Worm (Caenorhabditis elegans): ENCODE results near the gene hsp-60.

hsp-60 gene

ce11 chrIII:1602682-1603081 is 16.9 kb upstream of the hsp-60 start:
- TF ChIP-seq elt-2 (tag; optimal IDR thresholded peaks at IDR 0.05) = peak; percentile 84
- no peak for TF ChIP-seq skn-1 (tag; optimal IDR thresholded peaks at IDR 0.05)
- peak; percentile 70 for TF ChIP-seq jun-1 (tag; optimal IDR thresholded peaks at IDR 0.05)
- TF ChIP-seq pqm-1 (tag; optimal IDR thresholded peaks at IDR 0.05) = peak; percentile 92
- no peak for TF ChIP-seq unc-39 (tag; optimal IDR thresholded peaks at IDR 0.05)
- TF ChIP-seq pha-4 (tag; optimal IDR thresholded peaks at IDR 0.05) = peak; percentile 87
- TF ChIP-seq snpc-4 (tag; optimal IDR thresholded peaks at IDR 0.05) = peak; percentile 3

ce11 chrIII:1603776-1604175 is 15.8 kb upstream of the hsp-60 start:
- no peak for TF ChIP-seq R02D3.7 (tag; optimal IDR thresholded peaks at IDR 0.05)
- no peak for TF ChIP-seq tbx-2 (tag; optimal IDR thresholded peaks at IDR 0.05)
- TF ChIP-seq ZK546.5 (tag; optimal IDR thresholded peaks at IDR 0.05) = no peak
- no peak for TF ChIP-seq egl-5 (tag; optimal IDR thresholded peaks at IDR 0.05)
- TF ChIP-seq lin-15B (tag; optimal IDR thresholded peaks at IDR 0.05) = no peak
- TF ChIP-seq lsy-12 (tag; optimal IDR thresholded peaks at IDR 0.05) = no peak
- no peak for TF ChIP-seq nfya-1 (tag; optimal IDR thresholded peaks at IDR 0.05; ENCODE audit: insufficient read depth)
- no peak for TF ChIP-seq fkh-10 (GFP tag; optimal IDR thresholded peaks at IDR 0.05)
- TF ChIP-seq fkh-2 (tag; optimal IDR thresholded peaks at IDR 0.05) = no peak
- no peak for TF ChIP-seq mdl-1 (tag; optimal IDR thresholded peaks at IDR 0.05)
- no peak for TF ChIP-seq ceh-82 (tag; optimal IDR thresholded peaks at IDR 0.05)

ce11 chrIII:1604514-1604976 is 15.0 kb upstream of the hsp-60 start, which contains the start of gene Y22D7AL.6:
TSS of gene Y22D7AL.6 (plus strand) at chrIII:1604926.
- TF ChIP-seq pha-4 (tag; optimal IDR thresholded peaks at IDR 0.05) (no peak), hmg-11 (tag; optimal IDR thresholded peaks at IDR 0.05) (peak; percentile 45), zag-1 (tag; optimal IDR thresholded peaks at IDR 0.05) (no peak), unc-62 (GFP tag; optimal IDR thresholded peaks at IDR 0.05) (no peak), R02D3.7 (tag; optimal IDR thresholded peaks at IDR 0.05) (no peak), lsy-12 (tag; optimal IDR thresholded peaks at IDR 0.05) (peak; percentile 58), nhr-28 (tag; optimal IDR thresholded peaks at IDR 0.05) (no peak), ztf-4 (tag; optimal IDR thresholded peaks at IDR 0.05) (no peak), nfya-1 (tag; optimal IDR thresholded peaks at IDR 0.05; ENCODE audit: insufficient read depth) (peak; percentile 32), skn-1 (tag; optimal IDR thresholded peaks at IDR 0.05) (no peak), eor-1 (tag; optimal IDR thresholded peaks at IDR 0.05) (no peak), lin-15B (tag; optimal IDR thresholded peaks at IDR 0.05) (peak; percentile 2), nhr-23 (tag; optimal IDR thresholded peaks at IDR 0.05) (peak; percentile 33), fkh-10 (GFP tag; optimal IDR thresholded peaks at IDR 0.05) (no peak), nhr-25 (tag; optimal IDR thresholded peaks at IDR 0.05) (peak; percentile 43), nhr-43 (tag; optimal IDR thresholded peaks at IDR 0.05; ENCODE audit: poor library complexity, severe bottlenecking) (peak; percentile 37), ZK546.5 (tag; optimal IDR thresholded peaks at IDR 0.05) (no peak), elt-1 (tag; optimal IDR thresholded peaks at IDR 0.05) (no peak), ceh-28 (tag; optimal IDR thresholded peaks at IDR 0.05) (no peak), elt-3 (tag; optimal IDR thresholded peaks at IDR 0.05) (no peak), fkh-2 (tag; optimal IDR thresholded peaks at IDR 0.05) (no peak), lin-39 (tag; optimal IDR thresholded peaks at IDR 0.05) (no peak), ztf-11 (tag; optimal IDR thresholded peaks at IDR 0.05) (no peak), ceh-9 (tag; optimal IDR thresholded peaks at IDR 0.05) (no peak), nhr-76 (tag; optimal IDR thresholded peaks at IDR 0.05) (no peak), ceh-82 (tag; optimal IDR thresholded peaks at IDR 0.05) (no peak), egl-27 (tag; optimal IDR thresholded peaks at IDR 0.05) (peak; percentile 28), nhr-77 (tag; optimal IDR thresholded peaks at IDR 0.05) (peak; percentile 8), ama-1 (optimal IDR thresholded peaks at IDR 0.05) (no peak), unc-39 (tag; optimal IDR thresholded peaks at IDR 0.05) (no peak), jun-1 (tag; optimal IDR thresholded peaks at IDR 0.05) (no peak), nhr-11 (tag; optimal IDR thresholded peaks at IDR 0.05) (no peak), elt-2 (tag; optimal IDR thresholded peaks at IDR 0.05) (peak; percentile 37), mml-1 (tag; optimal IDR thresholded peaks at IDR 0.05) (no peak)

Measured in whole organism, L3 larva.